Worm (Caenorhabditis elegans) whole organism, L2 larva: Measurements from ENCODE around the gene wdr-5.3.

ENCODE experiments used
- R02D3.7 ChIP-seq: fragments of 150-350 bp; optimal IDR thresholded peaks from 2 replicates; lab custom pipeline; 2014; ENCODE audit warnings: missing biosample characterization, missing genetic modification characterization
- fos-1 ChIP-seq: fragments of 150-350 bp; optimal IDR thresholded peaks from 2 replicates; lab custom pipeline; 2014; ENCODE audit warnings: missing biosample characterization, missing genetic modification characterization
- lin-39 ChIP-seq: fragments of 150-350 bp; optimal IDR thresholded peaks from 2 replicates; lab custom pipeline; 2014; ENCODE audit warnings: missing biosample characterization, missing genetic modification reagents, missing genetic modification characterization
- nhr-77 ChIP-seq: fragments of 150-350 bp; optimal IDR thresholded peaks from 2 replicates; lab custom pipeline; 2014; ENCODE audit warnings: missing biosample characterization, missing genetic modification characterization
- unc-39 ChIP-seq: fragments of 150-350 bp; optimal IDR thresholded peaks from 2 replicates; lab custom pipeline; 2014; ENCODE audit warnings: missing biosample characterization, missing genetic modification characterization

DNA sequence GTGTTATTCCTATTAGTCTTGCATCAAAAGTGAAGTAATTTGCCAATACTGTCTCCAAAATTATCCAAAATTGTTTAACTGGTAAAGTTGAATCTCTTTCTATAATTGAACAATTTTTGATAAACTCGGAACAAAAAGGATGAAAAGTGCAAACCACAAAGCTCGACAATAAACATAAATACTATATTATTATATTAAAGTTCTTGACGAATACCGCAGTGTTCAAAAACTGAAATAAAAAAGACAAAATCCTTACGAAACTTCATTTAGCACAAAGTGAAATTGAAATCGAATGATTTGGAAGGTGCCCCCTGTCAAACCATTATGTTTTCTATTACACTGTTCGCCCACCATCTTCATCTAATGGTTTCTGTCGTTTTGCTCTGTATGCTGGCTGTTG is 4.4 kb downstream of the wdr-5.3 start, which contains the start of gene ZC302.3:
- no peak for TF ChIP-seq nhr-77 (tag; lab: Kevin White, UChicago)
- TF ChIP-seq fos-1 (tag; lab: Kevin White, UChicago), result no peak
- TF ChIP-seq lin-39 (tag; lab: Kevin White, UChicago), result no peak
- TF ChIP-seq unc-39 (tag; lab: Kevin White, UChicago), result no peak
- no peak for TF ChIP-seq R02D3.7 (tag; lab: Kevin White, UChicago)
